Worm (Caenorhabditis elegans): ENCODE data around the gene Y54E2A.8.

ce11 chrII:14790751-14791150 lies 12.6 kb downstream of the Y54E2A.8 start, which contains the start of gene Y54E2A.10:
- TF ChIP-seq klf-2 (GFP tag; conservative IDR thresholded peaks at IDR 0.05): no peak
- no peak for TF ChIP-seq flt-1 (GFP tag; IDR thresholded peaks at IDR 0.05)
- no peak for TF ChIP-seq tab-1 (GFP tag; IDR thresholded peaks at IDR 0.05)
- no peak for TF ChIP-seq cog-1 (tag; optimal IDR thresholded peaks at IDR 0.05)
- no peak for TF ChIP-seq T22C8.4 (GFP tag; IDR thresholded peaks at IDR 0.05)

Data from whole organism, midembryonic.